Worm (Caenorhabditis elegans): Measurements from ENCODE around the gene T07E3.3.

DNA sequence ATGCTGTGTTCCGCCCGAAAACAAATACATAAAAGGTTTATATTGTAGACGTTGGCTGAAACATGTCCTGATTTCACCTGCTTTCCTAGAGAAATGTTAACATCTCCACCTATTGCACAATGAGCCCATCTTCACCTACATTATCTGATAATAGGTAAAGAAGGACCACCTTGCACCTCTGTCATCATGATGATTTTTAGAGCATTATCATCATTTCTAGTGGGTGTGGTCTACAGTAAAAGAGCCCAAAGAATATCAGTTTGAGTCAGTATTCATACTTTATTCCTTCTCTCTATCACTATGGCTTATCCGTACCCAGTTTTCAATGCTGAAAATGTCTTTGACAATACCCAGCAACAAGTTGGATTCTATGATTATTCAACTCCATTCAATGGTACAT is 19.5 kb upstream of the T07E3.3 start, which contains the start of gene med-2:
- TF ChIP-seq hlh-30 (tag; optimal IDR thresholded peaks at IDR 0.05; ENCODE audit: insufficient read depth), result no peak
- no peak for TF ChIP-seq nhr-11 (tag; optimal IDR thresholded peaks at IDR 0.05)
- TF ChIP-seq mec-3 (tag; optimal IDR thresholded peaks at IDR 0.05; ENCODE audit: borderline replicate concordance), result no peak
- TF ChIP-seq C08G9.2 (tag; optimal IDR thresholded peaks at IDR 0.05), result no peak
- TF ChIP-seq dve-1 (tag; optimal IDR thresholded peaks at IDR 0.05), result no peak
- TF ChIP-seq hlh-13 (GFP tag; optimal IDR thresholded peaks at IDR 0.05), result no peak
- TF ChIP-seq pat-9 (tag; optimal IDR thresholded peaks at IDR 0.05), result no peak
- no peak for TF ChIP-seq pha-2 (tag; optimal IDR thresholded peaks at IDR 0.05)
- TF ChIP-seq ztf-16 (tag; optimal IDR thresholded peaks at IDR 0.05), result no peak
- TF ChIP-seq rnt-1 (tag; optimal IDR thresholded peaks at IDR 0.05), result no peak

Data from whole organism, late embryonic.